Fruit fly (Drosophila melanogaster): ENCODE data around the gene Flo2.

Gene Flo2

dm6 chrX:14952097-14952844, 113.1 kb downstream of the Flo2 start (continued):
- TF ChIP-seq foxo (GFP tag; optimal IDR thresholded peaks at IDR 0.05) (peak in 1 of 2 experiments; percentile 68), rgr (GFP tag; optimal IDR thresholded peaks at IDR 0.05) (peak; percentile 69), Mio (GFP tag; optimal IDR thresholded peaks at IDR 0.05) (no peak), Myc (optimal IDR thresholded peaks at IDR 0.05) (no peak), tai (GFP tag; optimal IDR thresholded peaks at IDR 0.05) (no peak), HLH106 (tag; optimal IDR thresholded peaks at IDR 0.05) (peak; percentile 58), lola (GFP tag; optimal IDR thresholded peaks at IDR 0.05) (no peak), Vsx2 (GFP tag; optimal IDR thresholded peaks at IDR 0.05; ENCODE audit: partially characterized antibody) (no peak), Sp1 (GFP tag; optimal IDR thresholded peaks at IDR 0.05) (peak; percentile 78)

dm6 chrX:14952845-14953720, 113.9 kb downstream of the Flo2 start, which contains the start of gene pdgy:
pdgy (minus strand) TSS chrX:14953532.
- TF ChIP-seq Dif (GFP tag; optimal IDR thresholded peaks at IDR 0.05; ENCODE audit: partially characterized antibody) (peak; percentile 27), Hr78 (GFP tag; optimal IDR thresholded peaks at IDR 0.05) (no peak), HLH106 (tag; optimal IDR thresholded peaks at IDR 0.05) (peak; percentile 23), Vsx2 (GFP tag; optimal IDR thresholded peaks at IDR 0.05; ENCODE audit: partially characterized antibody) (peak; percentile 49), CrebA (GFP tag; optimal IDR thresholded peaks at IDR 0.05; ENCODE audit: borderline replicate concordance) (peak; percentile 95), Sp1 (GFP tag; optimal IDR thresholded peaks at IDR 0.05) (peak; percentile 53), Hnf4 (GFP tag; optimal IDR thresholded peaks at IDR 0.05) (peak; percentile 99), Myc (optimal IDR thresholded peaks at IDR 0.05) (no peak), Rel (GFP tag; optimal IDR thresholded peaks at IDR 0.05) (peak; percentile 77), Rel (tag; optimal IDR thresholded peaks at IDR 0.05) (peak; percentile 30), woc (GFP tag; optimal IDR thresholded peaks at IDR 0.05) (peak; percentile 39), psq (GFP tag; optimal IDR thresholded peaks at IDR 0.05) (peak; percentile 70), h (GFP tag; optimal IDR thresholded peaks at IDR 0.05) (no peak), GATAd (GFP tag; optimal IDR thresholded peaks at IDR 0.05) (no peak)

DNA sequence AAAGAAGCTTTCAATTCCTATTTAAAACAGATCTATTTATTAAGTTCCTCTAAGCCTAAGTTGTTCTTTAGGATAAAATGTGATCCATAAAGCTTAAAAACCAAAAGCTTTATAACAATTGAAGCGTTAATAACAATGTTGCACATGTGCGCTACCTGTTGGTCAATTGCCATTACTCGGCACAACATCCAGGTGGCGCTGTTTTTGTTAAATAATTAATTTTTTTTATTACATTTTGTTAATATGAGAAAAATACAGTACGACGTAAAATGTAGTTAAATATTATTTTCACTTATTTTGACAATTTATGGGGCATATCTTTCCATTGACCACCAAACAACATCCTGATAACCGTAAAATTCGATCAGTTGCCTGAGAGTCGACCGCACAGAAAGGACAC, 114.7 kb downstream of the Flo2 start:
- TF ChIP-seq fru (GFP tag; optimal IDR thresholded peaks at IDR 0.05): peak; percentile 57
- TF ChIP-seq psq (GFP tag; optimal IDR thresholded peaks at IDR 0.05): no peak
- TF ChIP-seq foxo (GFP tag; optimal IDR thresholded peaks at IDR 0.05): peak in 1 of 2 experiments; percentile 45
- TF ChIP-seq GATAd (GFP tag; optimal IDR thresholded peaks at IDR 0.05): no peak
- TF ChIP-seq Sp1 (GFP tag; optimal IDR thresholded peaks at IDR 0.05): no peak
- peak; percentile 48 for TF ChIP-seq HLH106 (tag; optimal IDR thresholded peaks at IDR 0.05)
- peak; percentile 9 for TF ChIP-seq Vsx2 (GFP tag; optimal IDR thresholded peaks at IDR 0.05; ENCODE audit: partially characterized antibody)
- TF ChIP-seq h (GFP tag; optimal IDR thresholded peaks at IDR 0.05): peak; percentile 8
- no peak for TF ChIP-seq Jra (GFP tag; optimal IDR thresholded peaks at IDR 0.05)

DNA sequence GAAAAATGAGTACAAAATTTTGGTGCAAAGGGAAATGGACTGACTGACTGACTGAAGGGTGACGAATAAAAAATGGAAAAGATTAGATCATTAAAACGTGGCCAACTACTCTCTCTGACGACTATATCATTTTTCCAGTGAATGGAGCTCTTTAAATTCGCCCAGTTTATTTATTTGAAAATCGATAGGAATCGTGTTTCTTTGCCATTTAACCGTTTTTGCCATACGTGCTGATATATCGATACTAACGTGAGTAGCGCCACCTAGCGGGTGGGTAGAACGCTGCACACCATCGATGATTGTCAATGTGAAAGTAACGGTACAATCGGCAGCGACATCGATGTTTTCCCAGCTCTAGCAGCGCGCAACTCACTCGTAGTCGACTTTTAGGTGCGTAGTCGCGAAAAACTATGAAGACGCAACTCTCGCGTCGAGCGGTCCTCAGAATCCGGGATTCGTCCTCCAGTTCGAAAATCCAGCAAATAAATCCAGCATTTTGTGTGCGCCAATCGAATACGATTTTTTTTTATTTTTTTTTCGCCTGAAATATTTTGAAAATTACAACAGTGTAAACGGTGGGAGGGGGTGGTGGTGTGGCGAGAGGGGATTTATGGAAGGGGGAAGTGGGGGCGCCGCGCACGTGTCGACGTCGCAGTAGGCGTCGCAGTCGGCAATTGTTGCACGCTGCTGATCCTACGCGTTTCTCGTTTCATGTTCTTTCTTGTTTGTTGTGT, 116.0 kb downstream of the Flo2 start, which contains the start of the genes CG9030 and eag:
Gene CG9030, minus strand, starts transcription at position 51 of the 734 bp plus-strand sequence.
Gene eag, plus strand, starts transcription at position 428 of the 734 bp plus-strand sequence.
- TF ChIP-seq Mio (GFP tag; optimal IDR thresholded peaks at IDR 0.05) (no peak), Sp1 (GFP tag; optimal IDR thresholded peaks at IDR 0.05) (no peak), pan (optimal IDR thresholded peaks at IDR 0.05) (no peak), usp (GFP tag; optimal IDR thresholded peaks at IDR 0.05) (no peak), Myc (optimal IDR thresholded peaks at IDR 0.05) (no peak), Jra (GFP tag; optimal IDR thresholded peaks at IDR 0.05) (no peak)

DNA sequence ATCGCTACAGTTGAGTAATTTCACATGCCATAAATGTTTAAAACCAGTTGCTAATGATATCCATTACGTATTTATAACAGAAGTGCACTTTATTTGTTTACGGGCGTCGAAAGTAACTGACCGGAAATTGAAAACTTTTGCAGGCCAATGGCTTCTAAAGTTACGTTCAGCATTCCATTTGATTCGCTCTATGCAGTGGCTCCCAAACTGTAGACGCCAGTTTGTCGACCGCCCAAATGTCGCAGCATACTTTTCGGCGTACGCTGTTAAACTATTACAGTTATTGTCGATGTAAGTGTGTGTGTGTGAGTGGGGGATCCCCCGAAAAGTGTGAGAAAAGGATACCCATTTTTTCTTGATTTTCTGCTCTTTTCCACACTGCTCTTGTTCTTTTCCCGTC, 121.7 kb downstream of the Flo2 start:
- peak; percentile 27 for TF ChIP-seq Myc (optimal IDR thresholded peaks at IDR 0.05)
- TF ChIP-seq pan (optimal IDR thresholded peaks at IDR 0.05): no peak
